Fruit fly (Drosophila melanogaster) whole organism, prepupa: ENCODE measurements around the gene VGlut.

Source experiments
- CG10631 ChIP-seq: fragments of 200-800 bp; sonication (Bioruptor generic); optimal IDR thresholded peaks from 2 replicates; lab custom pipeline; 2016; ENCODE audit warnings: missing biosample characterization, missing genetic modification characterization
- CG10669 ChIP-seq: fragments of 200-800 bp; sonication (Bioruptor generic); optimal IDR thresholded peaks from 3 replicates; lab custom pipeline; 2018; ENCODE audit warnings: missing biosample characterization, mild to moderate bottlenecking, missing genetic modification characterization, moderate library complexity
- CG11294 ChIP-seq: fragments of 200-800 bp; sonication (Bioruptor generic); IDR thresholded peaks from 2 replicates; pipeline ENCODE4 v1.3.6; 2022; ENCODE audit warnings: missing biosample characterization, missing genetic modification characterization
- CG11902 ChIP-seq: fragments of 200-800 bp; sonication (Bioruptor generic); optimal IDR thresholded peaks from 3 replicates; lab custom pipeline; 2016; ENCODE audit warnings: missing biosample characterization, missing genetic modification characterization
- CG15336 ChIP-seq: fragments of 200-800 bp; sonication (Bioruptor generic); IDR thresholded peaks from 2 replicates; pipeline ENCODE4 v1.3.6; 2022; ENCODE audit warnings: missing biosample characterization, missing genetic modification characterization
- CG1621 ChIP-seq: fragments of 200-800 bp; sonication (Bioruptor generic); optimal IDR thresholded peaks from 3 replicates; lab custom pipeline; 2018; ENCODE audit warnings: missing biosample characterization, mild to moderate bottlenecking, missing genetic modification characterization
- CG3032 ChIP-seq: fragments of 200-800 bp; optimal IDR thresholded peaks from 2 replicates; lab custom pipeline; 2019; ENCODE audit warnings: missing biosample characterization, mild to moderate bottlenecking, missing genetic modification characterization, moderate library complexity
- CG31627 ChIP-seq: fragments of 200-800 bp; sonication (Bioruptor generic); optimal IDR thresholded peaks from 3 replicates; lab custom pipeline; 2016; ENCODE audit warnings: missing biosample characterization, missing genetic modification characterization
- CG32006 ChIP-seq: fragments of 200-800 bp; sonication (Bioruptor generic); optimal IDR thresholded peaks from 3 replicates; lab custom pipeline; 2017; ENCODE audit warnings: missing biosample characterization, mild to moderate bottlenecking, missing genetic modification characterization
- CG34406 ChIP-seq: fragments of 200-800 bp; sonication (Bioruptor generic); optimal IDR thresholded peaks from 3 replicates; lab custom pipeline; 2016; ENCODE audit warnings: missing biosample characterization, missing genetic modification characterization
- CG3919 ChIP-seq: fragments of 200-800 bp; sonication (Bioruptor generic); optimal IDR thresholded peaks from 3 replicates; lab custom pipeline; 2016; ENCODE audit warnings: missing biosample characterization, missing genetic modification characterization
- CG4318 ChIP-seq: fragments of 200-800 bp; sonication (Bioruptor generic); optimal IDR thresholded peaks from 3 replicates; lab custom pipeline; 2017; ENCODE audit warnings: missing biosample characterization, mild to moderate bottlenecking, missing genetic modification characterization
- CG6163 ChIP-seq: fragments of 200-800 bp; sonication (Bioruptor generic); IDR thresholded peaks from 3 replicates; pipeline ENCODE4 v1.3.6; 2022; ENCODE audit warnings: missing biosample characterization, missing genetic modification characterization
- CG6276 ChIP-seq: fragments of 200-800 bp; sonication (Bioruptor generic); optimal IDR thresholded peaks from 2 replicates; lab custom pipeline; 2017; ENCODE audit warnings: missing biosample characterization, mild to moderate bottlenecking, missing genetic modification characterization
- CG7368 ChIP-seq: fragments of 200-800 bp; sonication (Bioruptor generic); optimal IDR thresholded peaks from 3 replicates; lab custom pipeline; 2016; ENCODE audit warnings: missing biosample characterization, missing genetic modification characterization
- CG8119 ChIP-seq: fragments of 200-800 bp; sonication (Bioruptor generic); IDR thresholded peaks from 3 replicates; pipeline ENCODE4 v1.3.6; 2022; ENCODE audit warnings: missing biosample characterization, missing genetic modification characterization
- CG8319 ChIP-seq: fragments of 200-800 bp; sonication (Bioruptor generic); optimal IDR thresholded peaks from 3 replicates; lab custom pipeline; 2016; ENCODE audit warnings: missing biosample characterization, missing genetic modification characterization
- CG8632 ChIP-seq: fragments of 200-800 bp; sonication (Bioruptor generic); optimal IDR thresholded peaks from 3 replicates; lab custom pipeline; 2016; ENCODE audit warnings: missing biosample characterization, missing genetic modification characterization
- CG9139 ChIP-seq: fragments of 200-800 bp; sonication (Bioruptor generic); optimal IDR thresholded peaks from 3 replicates; lab custom pipeline; 2017; ENCODE audit warnings: missing biosample characterization, mild to moderate bottlenecking, missing genetic modification characterization
- Eip75B ChIP-seq: fragments of 200-800 bp; sonication (Bioruptor generic); optimal IDR thresholded peaks from 3 replicates; lab custom pipeline; 2016; ENCODE audit warnings: missing biosample characterization, missing genetic modification characterization
- Eip78C ChIP-seq: fragments of 200-800 bp; sonication (Bioruptor generic); peaks from one replicate; lab custom pipeline; 2016; ENCODE audit warnings: missing biosample characterization, missing genetic modification characterization
- Eip93F ChIP-seq: fragments of 200-800 bp; sonication (Bioruptor generic); optimal IDR thresholded peaks from 2 replicates; lab custom pipeline; 2016; ENCODE audit warnings: missing biosample characterization, mild to moderate bottlenecking, missing genetic modification characterization
- Ets21C ChIP-seq: fragments of 200-800 bp; sonication (Bioruptor generic); optimal IDR thresholded peaks from 3 replicates; lab custom pipeline; 2016; ENCODE audit warnings: missing biosample characterization, missing genetic modification characterization
- Gug ChIP-seq: fragments of 200-800 bp; sonication (Bioruptor generic); IDR thresholded peaks from 2 replicates; pipeline ENCODE4 v1.3.6; 2022; ENCODE audit warnings: missing biosample characterization, missing genetic modification characterization
- Hr39 ChIP-seq: fragments of 200-800 bp; sonication (Bioruptor generic); optimal IDR thresholded peaks from 2 replicates; lab custom pipeline; 2016; ENCODE audit warnings: missing biosample characterization, missing genetic modification characterization
- Hr4 ChIP-seq: fragments of 200-800 bp; sonication (Bioruptor generic); optimal IDR thresholded peaks from 3 replicates; lab custom pipeline; 2016; ENCODE audit warnings: missing biosample characterization, missing genetic modification characterization
- Lpt ChIP-seq: fragments of 200-800 bp; sonication (Bioruptor generic); optimal IDR thresholded peaks from 3 replicates; lab custom pipeline; 2016; ENCODE audit warnings: missing biosample characterization, missing genetic modification characterization
- Met ChIP-seq: fragments of 200-800 bp; sonication (Bioruptor generic); optimal IDR thresholded peaks from 3 replicates; lab custom pipeline; 2016; ENCODE audit warnings: missing biosample characterization, missing genetic modification characterization
- OdsH ChIP-seq: fragments of 200-800 bp; sonication (Bioruptor generic); optimal IDR thresholded peaks from 3 replicates; lab custom pipeline; 2016; ENCODE audit warnings: missing biosample characterization, missing genetic modification characterization
- Smox ChIP-seq: fragments of 200-800 bp; sonication (Bioruptor generic); optimal IDR thresholded peaks from 3 replicates; lab custom pipeline; 2016; ENCODE audit warnings: missing biosample characterization, missing genetic modification characterization
- Sox102F ChIP-seq: fragments of 200-800 bp; sonication (Bioruptor generic); optimal IDR thresholded peaks from 2 replicates; lab custom pipeline; 2016; ENCODE audit warnings: missing biosample characterization, mild to moderate bottlenecking, missing genetic modification characterization
- Sox14 ChIP-seq: fragments of 200-800 bp; sonication (Bioruptor generic); optimal IDR thresholded peaks from 3 replicates; lab custom pipeline; 2016; ENCODE audit warnings: missing biosample characterization, missing genetic modification characterization
- achi ChIP-seq: fragments of 200-800 bp; sonication (Bioruptor generic); optimal IDR thresholded peaks from 3 replicates; lab custom pipeline; 2016; ENCODE audit warnings: missing biosample characterization, missing genetic modification characterization
- esn ChIP-seq: fragments of 200-800 bp; sonication (Bioruptor generic); optimal IDR thresholded peaks from 2 replicates; lab custom pipeline; 2016; ENCODE audit warnings: missing biosample characterization, mild to moderate bottlenecking, missing genetic modification characterization, moderate library complexity
- fd59A ChIP-seq: fragments of 200-800 bp; sonication (Bioruptor generic); optimal IDR thresholded peaks from 2 replicates; lab custom pipeline; 2017; ENCODE audit warnings: missing biosample characterization, mild to moderate bottlenecking, missing genetic modification characterization, missing genetic modification reagents
- fd85E ChIP-seq: fragments of 200-800 bp; sonication (Bioruptor generic); optimal IDR thresholded peaks from 3 replicates; lab custom pipeline; 2016; ENCODE audit warnings: missing biosample characterization, missing genetic modification characterization
- fkh ChIP-seq: fragments of 200-800 bp; sonication (Bioruptor generic); optimal IDR thresholded peaks from 3 replicates; lab custom pipeline; 2017; ENCODE audit warnings: missing biosample characterization, mild to moderate bottlenecking, missing genetic modification characterization, moderate library complexity
- lz ChIP-seq: fragments of 200-800 bp; sonication (Bioruptor generic); optimal IDR thresholded peaks from 3 replicates; lab custom pipeline; 2016; ENCODE audit warnings: missing biosample characterization, missing genetic modification characterization
- pdm3 ChIP-seq: fragments of 200-800 bp; sonication (Bioruptor generic); optimal IDR thresholded peaks from 3 replicates; lab custom pipeline; 2016; ENCODE audit warnings: missing biosample characterization, missing genetic modification characterization
- salr ChIP-seq, 2 experiments: fragments of 200-800 bp; sonication (Bioruptor generic); optimal IDR thresholded peaks; 3 replicates each; lab custom pipeline; 2016 to 2018; ENCODE audit warnings: missing biosample characterization in 2 of 2, missing genetic modification characterization in 2 of 2, mild to moderate bottlenecking in 1 of 2
- spab ChIP-seq: fragments of 200-800 bp; sonication (Bioruptor generic); optimal IDR thresholded peaks from 2 replicates; lab custom pipeline; 2017; ENCODE audit warnings: missing biosample characterization, mild to moderate bottlenecking, missing genetic modification characterization, missing genetic modification reagents
- ss ChIP-seq, 2 experiments: fragments of 200-800 bp; sonication (Bioruptor generic); optimal IDR thresholded peaks; 2 replicates in 1 of 2; 3 replicates in 1 of 2; lab custom pipeline; 2017 to 2018; ENCODE audit warnings: mild to moderate bottlenecking in 2 of 2, missing biosample characterization in 2 of 2, missing genetic modification characterization in 2 of 2, moderate library complexity in 1 of 2
- svp ChIP-seq: fragments of 200-800 bp; sonication (Bioruptor generic); peaks from one replicate; lab custom pipeline; 2016; ENCODE audit warnings: missing biosample characterization, missing genetic modification characterization
- topi ChIP-seq: fragments of 200-800 bp; sonication (Bioruptor generic); optimal IDR thresholded peaks from 3 replicates; lab custom pipeline; 2016; ENCODE audit warnings: missing biosample characterization, missing genetic modification characterization
- vri ChIP-seq: fragments of 200-800 bp; sonication (Bioruptor generic); optimal IDR thresholded peaks from 3 replicates; lab custom pipeline; 2016; ENCODE audit warnings: missing biosample characterization, mild to moderate bottlenecking, missing genetic modification characterization

VGlut gene

dm6 chr2L:2373818-2374746 lies 26.0 kb upstream of the VGlut start, which contains the start of the genes CG3609 and CG15390 (continued):
- TF ChIP-seq CG3032 (tag; lab: Kevin White, UChicago) = peak; percentile 41
- peak; percentile 89 for TF ChIP-seq Sox102F (GFP tag; lab: Kevin White, UChicago)
- TF ChIP-seq CG10669 (GFP tag; lab: Kevin White, UChicago) = peak; percentile 66
- TF ChIP-seq vri (GFP tag; lab: Kevin White, UChicago) = peak; percentile 89
- peak; percentile 79 for TF ChIP-seq CG1621 (tag; lab: Kevin White, UChicago)
- TF ChIP-seq CG10631 (GFP tag; lab: Kevin White, UChicago) = peak; percentile 65
- peak; percentile 79 for TF ChIP-seq OdsH (GFP tag; lab: Kevin White, UChicago)
- peak; percentile 88 for TF ChIP-seq pdm3 (GFP tag; lab: Kevin White, UChicago)
- peak; percentile 92 for TF ChIP-seq CG6163 (GFP tag; lab: Robert Waterston, UW)
- peak; percentile 76 for TF ChIP-seq fkh (GFP tag; lab: Kevin White, UChicago)
- TF ChIP-seq salr (GFP tag; optimal IDR thresholded peaks at IDR 0.05; lab: Kevin White, UChicago) = peak; percentile 73 to 76
- TF ChIP-seq ss (GFP tag; optimal IDR thresholded peaks at IDR 0.05; lab: Kevin White, UChicago) = peak; percentile 81 to 87
- peak; percentile 55 for TF ChIP-seq fd59A (GFP tag; lab: Kevin White, UChicago)
- peak; percentile 85 for TF ChIP-seq Hr4 (GFP tag; lab: Kevin White, UChicago)
- peak; percentile 78 for TF ChIP-seq Eip75B
- TF ChIP-seq CG8119 (GFP tag; lab: Robert Waterston, UW) = peak; percentile 75
- peak; percentile 24 for TF ChIP-seq spab (GFP tag; lab: Kevin White, UChicago)
- peak; percentile 86 for TF ChIP-seq esn
- peak; percentile 80 for TF ChIP-seq Ets21C (GFP tag; lab: Kevin White, UChicago)
- TF ChIP-seq Sox14 = peak; percentile 91
- no peak for TF ChIP-seq fd85E (GFP tag; lab: Kevin White, UChicago)
- peak; percentile 88 for TF ChIP-seq svp (GFP tag; lab: Kevin White, UChicago)

- TF ChIP-seq Eip93F (GFP tag; lab: Kevin White, UChicago) (no peak), ss (GFP tag; optimal IDR thresholded peaks at IDR 0.05; lab: Kevin White, UChicago) (peak; percentile 28 to 47), CG10669 (GFP tag; lab: Kevin White, UChicago) (peak; percentile 46), OdsH (GFP tag; lab: Kevin White, UChicago) (peak; percentile 65), CG6276 (GFP tag; lab: Kevin White, UChicago) (no peak), CG6163 (GFP tag; lab: Robert Waterston, UW) (peak; percentile 80), Sox14 (peak; percentile 79), Hr39 (GFP tag; lab: Kevin White, UChicago) (peak; percentile 62), svp (GFP tag; lab: Kevin White, UChicago) (peak; percentile 80), Lpt (peak; percentile 22), fd85E (GFP tag; lab: Kevin White, UChicago) (peak; percentile 9), fkh (GFP tag; lab: Kevin White, UChicago) (peak; percentile 97), CG32006 (peak; percentile 2), achi (GFP tag; lab: Kevin White, UChicago) (peak; percentile 100), Smox (GFP tag; lab: Kevin White, UChicago) (peak; percentile 67), CG15336 (peak; percentile 16; the same call in 1 of the 2 replicates), CG11902 (GFP tag; lab: Kevin White, UChicago) (peak; percentile 6), CG3919 (GFP tag; lab: Kevin White, UChicago) (peak; percentile 100), CG34406 (GFP tag; lab: Kevin White, UChicago) (peak; percentile 70), CG9139 (peak; percentile 20), CG8632 (peak; percentile 46), CG31627 (GFP tag; lab: Kevin White, UChicago) (peak; percentile 72), Gug (GFP tag; lab: Robert Waterston, UW) (no peak), lz (GFP tag; lab: Kevin White, UChicago) (peak; percentile 81), CG4318 (GFP tag; lab: Kevin White, UChicago) (no peak), Sox102F (GFP tag; lab: Kevin White, UChicago) (peak; percentile 70), Eip78C (GFP tag; lab: Kevin White, UChicago) (peak; percentile 86), CG7368 (GFP tag; lab: Kevin White, UChicago) (peak; percentile 17), spab (GFP tag; lab: Kevin White, UChicago) (no peak), CG11294 (GFP tag; lab: Robert Waterston, UW) (no peak), CG8319 (no peak), topi (GFP tag; lab: Kevin White, UChicago) (peak; percentile 76), Met (GFP tag; lab: Kevin White, UChicago) (peak; percentile 77), CG10631 (GFP tag; lab: Kevin White, UChicago) (peak; percentile 13)
These were observed 24.3 kb upstream of the VGlut start, which contains the start of gene Atxn7 for dm6 chr2L:2375655-2376417. Atxn7 (plus strand) TSS chr2L:2375841.
